Fruit fly (Drosophila melanogaster) whole organism, embryonic: ENCODE data around the gene CG7536.

Experiments used
- Adf1 ChIP-seq: fragments of 200-800 bp; sonication (Bioruptor generic); IDR thresholded peaks from 2 replicates; pipeline ENCODE4 v1.3.6; 2022; ENCODE audit warnings: missing biosample characterization, missing genetic modification characterization
- Atf-2 ChIP-seq: fragments of 200-800 bp; sonication (Bioruptor generic); optimal IDR thresholded peaks from 2 replicates; lab custom pipeline; 2016; ENCODE audit warnings: missing biosample characterization, missing genetic modification characterization
- CG10147 ChIP-seq: fragments of 200-800 bp; sonication (Bioruptor generic); optimal IDR thresholded peaks from 2 replicates; lab custom pipeline; 2019; ENCODE audit warnings: missing biosample characterization, mild to moderate bottlenecking, missing genetic modification characterization, moderate library complexity
- CG10543 ChIP-seq: fragments of 200-800 bp; sonication (Bioruptor generic); optimal IDR thresholded peaks from 3 replicates; lab custom pipeline; 2017; ENCODE audit warnings: missing biosample characterization, mild to moderate bottlenecking, missing genetic modification characterization, moderate library complexity
- CG11504 ChIP-seq: fragments of 200-800 bp; sonication (Bioruptor generic); optimal IDR thresholded peaks from 3 replicates; lab custom pipeline; 2019; ENCODE audit warnings: missing biosample characterization, mild to moderate bottlenecking, missing genetic modification characterization, moderate library complexity
- CG11696 ChIP-seq: fragments of 200-800 bp; sonication (Bioruptor generic); IDR thresholded peaks from 2 replicates; pipeline ENCODE4 v1.3.6; 2022; ENCODE audit warnings: missing biosample characterization, missing genetic modification characterization
- CG12155 ChIP-seq: fragments of 200-800 bp; sonication (Bioruptor generic); optimal IDR thresholded peaks from 3 replicates; lab custom pipeline; 2016; ENCODE audit warnings: missing biosample characterization, missing genetic modification characterization
- CG13424 ChIP-seq: fragments of 200-800 bp; sonication (Bioruptor generic); optimal IDR thresholded peaks from 2 replicates; lab custom pipeline; 2019; ENCODE audit warnings: missing biosample characterization, mild to moderate bottlenecking, missing genetic modification characterization, moderate library complexity
- CG13894 ChIP-seq: fragments of 200-800 bp; sonication (Bioruptor generic); optimal IDR thresholded peaks from 3 replicates; lab custom pipeline; 2018; ENCODE audit warnings: missing biosample characterization, mild to moderate bottlenecking, missing genetic modification characterization, moderate library complexity
- CG15514 ChIP-seq: fragments of 200-800 bp; sonication (Bioruptor generic); optimal IDR thresholded peaks from 3 replicates; lab custom pipeline; 2017; ENCODE audit warnings: missing biosample characterization, missing genetic modification characterization, mild to moderate bottlenecking, moderate library complexity, missing genetic modification reagents
- CG18599 ChIP-seq: fragments of 200-800 bp; sonication (Bioruptor generic); optimal IDR thresholded peaks from 3 replicates; lab custom pipeline; 2017; ENCODE audit warnings: missing biosample characterization, missing genetic modification characterization, mild to moderate bottlenecking, moderate library complexity, missing genetic modification reagents
- CG2120 ChIP-seq: fragments of 200-800 bp; sonication (Bioruptor generic); optimal IDR thresholded peaks from 3 replicates; lab custom pipeline; 2016; ENCODE audit warnings: missing biosample characterization, missing genetic modification characterization
- CG2712 ChIP-seq: fragments of 200-800 bp; optimal IDR thresholded peaks from 3 replicates; lab custom pipeline; 2019; ENCODE audit warnings: missing biosample characterization, mild to moderate bottlenecking, missing genetic modification characterization, moderate library complexity
- CG31441 ChIP-seq: fragments of 200-800 bp; sonication (Bioruptor generic); IDR thresholded peaks from 2 replicates; pipeline ENCODE4 v1.3.6; 2022; ENCODE audit warnings: missing biosample characterization, missing genetic modification characterization
- CG3726 ChIP-seq: fragments of 200-800 bp; sonication (Bioruptor generic); IDR thresholded peaks from 3 replicates; pipeline ENCODE4, ENCODE4 v1.3.6; 2022; ENCODE audit warnings: missing biosample characterization, missing genetic modification characterization
- CG6689 ChIP-seq: fragments of 200-800 bp; sonication (Bioruptor generic); IDR thresholded peaks from 2 replicates; pipeline ENCODE4 v1.3.6; 2022; ENCODE audit warnings: missing biosample characterization, missing genetic modification characterization
- CG6813 ChIP-seq: fragments of 200-800 bp; sonication (Bioruptor generic); optimal IDR thresholded peaks from 2 replicates; lab custom pipeline; 2017; ENCODE audit warnings: missing biosample characterization, missing genetic modification characterization, mild to moderate bottlenecking, moderate library complexity, missing genetic modification reagents
- CG6854 ChIP-seq: fragments of 200-800 bp; sonication (Bioruptor generic); optimal IDR thresholded peaks from 3 replicates; lab custom pipeline; 2017; ENCODE audit warnings: missing biosample characterization, mild to moderate bottlenecking, missing genetic modification characterization
- CG8924 ChIP-seq: fragments of 200-800 bp; optimal IDR thresholded peaks from 3 replicates; lab custom pipeline; 2019; ENCODE audit warnings: missing biosample characterization, mild to moderate bottlenecking, missing genetic modification characterization, moderate library complexity
- CTCF ChIP-seq: fragments of 200-800 bp; sonication (Bioruptor generic); optimal IDR thresholded peaks from 2 replicates; lab custom pipeline; 2017; ENCODE audit warnings: missing biosample characterization, mild to moderate bottlenecking, missing genetic modification characterization, moderate library complexity
- Deaf1 ChIP-seq: fragments of 200-800 bp; optimal IDR thresholded peaks from 3 replicates; lab custom pipeline; 2019; ENCODE audit warnings: missing biosample characterization, mild to moderate bottlenecking, missing genetic modification characterization, moderate library complexity
- E2f2 ChIP-seq: fragments of 200-800 bp; sonication (Bioruptor generic); IDR thresholded peaks from 2 replicates; pipeline ENCODE4 v1.3.6; 2022; ENCODE audit warnings: missing biosample characterization, missing genetic modification characterization
- Gug ChIP-seq: fragments of 200-800 bp; sonication (Bioruptor generic); IDR thresholded peaks from 4 replicates; pipeline ENCODE4 v1.3.6; 2022; ENCODE audit warnings: missing biosample characterization, missing genetic modification characterization
- HLH4C ChIP-seq: fragments of 200-800 bp; sonication (Bioruptor generic); IDR thresholded peaks from 3 replicates; pipeline ENCODE4 v1.3.6; 2022; ENCODE audit warnings: missing biosample characterization, missing genetic modification characterization; ENCODE audit not compliant: partially characterized antibody
- Hand ChIP-seq: fragments of 200-800 bp; sonication (Bioruptor generic); optimal IDR thresholded peaks from 2 replicates; lab custom pipeline; 2017; ENCODE audit warnings: mild to moderate bottlenecking, missing biosample characterization, missing genetic modification reagents, missing genetic modification characterization
- Hmr ChIP-seq: fragments of 200-800 bp; sonication (Bioruptor generic); optimal IDR thresholded peaks from 3 replicates; lab custom pipeline; 2017; ENCODE audit warnings: mild to moderate bottlenecking, missing biosample characterization, missing genetic modification reagents, missing genetic modification characterization
- Lpt ChIP-seq: fragments of >200 bp; optimal IDR thresholded peaks from 2 replicates; lab custom pipeline; 2018; ENCODE audit warnings: missing biosample characterization, missing genetic modification characterization
- NFAT ChIP-seq: fragments of 200-800 bp; sonication (Bioruptor generic); IDR thresholded peaks from 2 replicates; pipeline ENCODE4 v1.3.6; 2022; ENCODE audit warnings: missing biosample characterization, missing genetic modification characterization
- NK7.1 ChIP-seq: fragments of 200-800 bp; sonication (Bioruptor generic); optimal IDR thresholded peaks from 3 replicates; lab custom pipeline; 2016; ENCODE audit warnings: missing biosample characterization, missing genetic modification characterization
- Rfx ChIP-seq: fragments of 200-800 bp; sonication (Bioruptor generic); IDR thresholded peaks from 2 replicates; pipeline ENCODE4 v1.3.6; 2022; ENCODE audit warnings: missing biosample characterization, missing genetic modification characterization
- ab ChIP-seq: fragments of 200-800 bp; sonication (Bioruptor generic); optimal IDR thresholded peaks from 2 replicates; lab custom pipeline; 2016; ENCODE audit warnings: missing biosample characterization, missing genetic modification characterization
- caup ChIP-seq: fragments of 200-800 bp; sonication (Bioruptor generic); optimal IDR thresholded peaks from 3 replicates; lab custom pipeline; 2017; ENCODE audit warnings: missing biosample characterization, mild to moderate bottlenecking, missing genetic modification characterization, moderate library complexity; ENCODE audit not compliant: severe bottlenecking
- chinmo ChIP-seq: fragments of 200-800 bp; sonication (Bioruptor generic); IDR thresholded peaks from 4 replicates; pipeline ENCODE4 v1.3.6; 2022; ENCODE audit warnings: missing biosample characterization, missing genetic modification characterization; ENCODE audit not compliant: partially characterized antibody
- corto ChIP-seq: fragments of 200-800 bp; sonication (Bioruptor generic); optimal IDR thresholded peaks from 2 replicates; lab custom pipeline; 2016; ENCODE audit warnings: missing biosample characterization, mild to moderate bottlenecking, missing genetic modification characterization, moderate library complexity
- crc ChIP-seq: fragments of 200-800 bp; sonication (Bioruptor generic); optimal IDR thresholded peaks from 2 replicates; lab custom pipeline; 2016; ENCODE audit warnings: missing biosample characterization, missing genetic modification characterization
- crol ChIP-seq: fragments of 200-800 bp; sonication (Bioruptor generic); IDR thresholded peaks from 2 replicates; pipeline ENCODE4 v1.3.6; 2022; ENCODE audit warnings: missing biosample characterization, missing genetic modification characterization
- cwo ChIP-seq: fragments of 200-800 bp; sonication (Bioruptor generic); optimal IDR thresholded peaks from 3 replicates; lab custom pipeline; 2017; ENCODE audit warnings: missing biosample characterization, missing genetic modification characterization, mild to moderate bottlenecking, moderate library complexity, missing genetic modification reagents
- da ChIP-seq: fragments of 200-800 bp; sonication (Bioruptor generic); optimal IDR thresholded peaks from 2 replicates; lab custom pipeline; 2016; ENCODE audit warnings: missing biosample characterization, missing genetic modification characterization
- dimm ChIP-seq: fragments of 200-800 bp; sonication (Bioruptor generic); IDR thresholded peaks from 2 replicates; pipeline ENCODE4 v1.3.6; 2022; ENCODE audit warnings: missing biosample characterization, missing genetic modification characterization
- dmrt99B ChIP-seq: fragments of 200-800 bp; sonication (Bioruptor generic); optimal IDR thresholded peaks from 2 replicates; lab custom pipeline; 2018; ENCODE audit warnings: missing biosample characterization, mild to moderate bottlenecking, missing genetic modification characterization, moderate library complexity
- esg ChIP-seq: fragments of 200-800 bp; sonication (Bioruptor generic); conservative IDR thresholded peaks from 2 replicates; pipeline ENCODE4 v1.3.6; 2022; ENCODE audit warnings: missing biosample characterization, missing genetic modification characterization
- ftz-f1 ChIP-seq: fragments of 200-800 bp; sonication (Bioruptor generic); optimal IDR thresholded peaks from 2 replicates; lab custom pipeline; 2016; ENCODE audit warnings: missing biosample characterization, missing genetic modification characterization
- grau ChIP-seq: fragments of 200-800 bp; optimal IDR thresholded peaks from 3 replicates; lab custom pipeline; 2019; ENCODE audit warnings: missing biosample characterization, mild to moderate bottlenecking, missing genetic modification characterization, moderate library complexity
- phol ChIP-seq: fragments of 200-800 bp; sonication (Bioruptor generic); optimal IDR thresholded peaks from 3 replicates; lab custom pipeline; 2018; ENCODE audit warnings: missing biosample characterization, mild to moderate bottlenecking, missing genetic modification characterization, moderate library complexity
- scrt ChIP-seq: fragments of 200-800 bp; sonication (Bioruptor generic); optimal IDR thresholded peaks from 2 replicates; lab custom pipeline; 2018; ENCODE audit warnings: missing biosample characterization, mild to moderate bottlenecking, missing genetic modification characterization, moderate library complexity
- so ChIP-seq: fragments of 200-800 bp; sonication (Bioruptor generic); IDR thresholded peaks from 3 replicates; pipeline ENCODE4 v1.3.6; 2022; ENCODE audit warnings: missing biosample characterization, missing genetic modification characterization
- sob ChIP-seq: fragments of 200-800 bp; sonication (Bioruptor generic); IDR thresholded peaks from 2 replicates; pipeline ENCODE4 v1.3.6; 2022; ENCODE audit warnings: missing biosample characterization, missing genetic modification characterization
- tap ChIP-seq: fragments of 200-800 bp; optimal IDR thresholded peaks from 3 replicates; lab custom pipeline; 2019; ENCODE audit warnings: missing biosample characterization, mild to moderate bottlenecking, missing genetic modification characterization, moderate library complexity
- zen ChIP-seq: fragments of 200-800 bp; sonication (Bioruptor generic); optimal IDR thresholded peaks from 3 replicates; lab custom pipeline; 2018; ENCODE audit warnings: missing biosample characterization, mild to moderate bottlenecking, missing genetic modification characterization, moderate library complexity

CG7536 gene

dm6 chrX:18063144-18063772, 25.1 kb downstream of the CG7536 start, which contains the start of gene Sh:
Gene Sh, minus strand, starts transcription at chrX:18063247.
- peak; percentile 61; the same call in 1 of the 4 replicates for TF ChIP-seq chinmo (GFP tag; lab: Robert Waterston, UW)
- TF ChIP-seq E2f2 (GFP tag; lab: Robert Waterston, UW), result peak; percentile 11; the same call in 1 of the 2 replicates
- TF ChIP-seq corto (GFP tag; lab: Kevin White, UChicago), result no peak
- no peak for TF ChIP-seq HLH4C (GFP tag; lab: Robert Waterston, UW)
- no peak for TF ChIP-seq ab (GFP tag; lab: Kevin White, UChicago)
- TF ChIP-seq sob (GFP tag; lab: Robert Waterston, UW), result no peak
- TF ChIP-seq CG8924 (tag; lab: Kevin White, UChicago), result no peak
- peak; percentile 59 for TF ChIP-seq ftz-f1 (GFP tag; lab: Kevin White, UChicago)
- TF ChIP-seq crc (GFP tag; lab: Kevin White, UChicago), result no peak
- no peak for TF ChIP-seq esg (GFP tag; lab: Robert Waterston, UW)
- TF ChIP-seq CTCF (GFP tag; lab: Kevin White, UChicago), result peak; percentile 38
- TF ChIP-seq Adf1 (GFP tag; lab: Robert Waterston, UW), result peak; percentile 94
- TF ChIP-seq scrt (GFP tag; lab: Kevin White, UChicago), result peak; percentile 95
- no peak for TF ChIP-seq CG11696 (GFP tag; lab: Robert Waterston, UW)
- peak; percentile 78 for TF ChIP-seq crol (GFP tag; lab: Robert Waterston, UW)
- TF ChIP-seq Deaf1, result peak; percentile 96
- TF ChIP-seq NFAT (GFP tag; lab: Robert Waterston, UW), result no peak
- TF ChIP-seq zen (tag; lab: Kevin White, UChicago), result no peak
- no peak for TF ChIP-seq CG10543 (GFP tag; lab: Kevin White, UChicago)
- TF ChIP-seq CG13894 (tag; lab: Kevin White, UChicago), result peak; percentile 99
- TF ChIP-seq CG6813 (GFP tag; lab: Kevin White, UChicago), result no peak
- TF ChIP-seq, all 482 proteins: peak for 9

dm6 chrX:18058108-18058507, 30.2 kb downstream of the CG7536 start:
- TF ChIP-seq phol (tag; lab: Kevin White, UChicago) (peak; percentile 11), CG6854 (GFP tag; lab: Kevin White, UChicago) (no peak), CG13424 (tag; lab: Kevin White, UChicago) (peak; percentile 26), CG6689 (GFP tag; lab: Robert Waterston, UW) (0 out of 2 replicates have a peak, but pooled peaks have one; percentile 8), caup (GFP tag; lab: Kevin White, UChicago) (peak; percentile 9), Atf-2 (GFP tag; lab: Kevin White, UChicago) (no peak), Rfx (GFP tag; lab: Robert Waterston, UW) (no peak), CG15514 (peak; percentile 1), CG31441 (GFP tag; lab: Robert Waterston, UW) (0 out of 2 replicates have a peak, but pooled peaks have one; percentile 16), so (GFP tag; lab: Robert Waterston, UW) (no peak), Gug (GFP tag; lab: Robert Waterston, UW) (no peak), CG2120 (peak; percentile 30), dimm (GFP tag; lab: Robert Waterston, UW) (no peak), CG18599 (GFP tag; lab: Kevin White, UChicago) (peak; percentile 66), CG10147 (GFP tag; lab: Kevin White, UChicago) (peak; percentile 2), CG12155 (GFP tag; lab: Kevin White, UChicago) (no peak), NK7.1 (GFP tag; lab: Kevin White, UChicago) (no peak), grau (peak; percentile 26), CG11504 (tag; lab: Kevin White, UChicago) (peak; percentile 41), Hmr (GFP tag; lab: Kevin White, UChicago) (peak; percentile 22), CG2712 (peak; percentile 8), Lpt (GFP tag; lab: Kevin White, UChicago) (no peak), dmrt99B (tag; lab: Kevin White, UChicago) (peak; percentile 38), CG3726 (GFP tag; lab: Robert Waterston, UW) (no peak), tap (tag; lab: Kevin White, UChicago) (no peak), Hand (GFP tag; lab: Kevin White, UChicago) (peak; percentile 39), da (GFP tag; lab: Kevin White, UChicago) (no peak), cwo (peak; percentile 15)
